Fruit fly (Drosophila melanogaster) whole organism, embryonic: ENCODE measurements around the gene CG42781.
A peak's percentile ranks its signal among the peaks of the same experiment; 100 is the strongest.

Experiments
- B-H1 ChIP-seq: fragments of 200-800 bp; sonication (Bioruptor generic); IDR thresholded peaks from 3 replicates; pipeline ENCODE4 v1.3.6; 2022; ENCODE audit warnings: missing biosample characterization, missing genetic modification characterization
- BtbVII ChIP-seq: fragments of 200-800 bp; sonication (Bioruptor generic); optimal IDR thresholded peaks from 3 replicates; lab custom pipeline; 2017; ENCODE audit warnings: missing biosample characterization, mild to moderate bottlenecking, missing genetic modification characterization
- CG10366 ChIP-seq: fragments of 200-800 bp; sonication (Bioruptor generic); IDR thresholded peaks from 2 replicates; pipeline ENCODE4 v1.3.6; 2022; ENCODE audit warnings: missing biosample characterization, missing genetic modification characterization
- CG10462 ChIP-seq: fragments of 200-800 bp; sonication (Bioruptor generic); optimal IDR thresholded peaks from 2 replicates; lab custom pipeline; 2016; ENCODE audit warnings: missing biosample characterization, missing genetic modification characterization
- CG10979 ChIP-seq: fragments of 200-800 bp; sonication (Bioruptor generic); optimal IDR thresholded peaks from 2 replicates; lab custom pipeline; 2018; ENCODE audit warnings: missing biosample characterization, mild to moderate bottlenecking, missing genetic modification characterization, moderate library complexity
- CG12104 ChIP-seq: fragments of 200-800 bp; sonication (Bioruptor generic); optimal IDR thresholded peaks from 3 replicates; lab custom pipeline; 2016; ENCODE audit warnings: missing biosample characterization, missing genetic modification characterization
- CG12299 ChIP-seq: fragments of 200-800 bp; sonication (Bioruptor generic); optimal IDR thresholded peaks from 2 replicates; lab custom pipeline; 2018; ENCODE audit warnings: missing biosample characterization, mild to moderate bottlenecking, missing genetic modification characterization
- CG12942 ChIP-seq: fragments of 200-800 bp; sonication (Bioruptor generic); optimal IDR thresholded peaks from 3 replicates; lab custom pipeline; 2016; ENCODE audit warnings: missing biosample characterization, missing genetic modification characterization
- CG14014 ChIP-seq: fragments of 200-800 bp; sonication (Bioruptor generic); IDR thresholded peaks from 2 replicates; pipeline ENCODE4 v1.3.6; 2022; ENCODE audit warnings: missing biosample characterization, missing genetic modification characterization
- CG14710 ChIP-seq: fragments of 200-800 bp; sonication (Bioruptor generic); optimal IDR thresholded peaks from 3 replicates; lab custom pipeline; 2019; ENCODE audit warnings: missing biosample characterization, mild to moderate bottlenecking, missing genetic modification characterization, moderate library complexity
- CG14860 ChIP-seq: fragments of 200-800 bp; sonication (Bioruptor generic); IDR thresholded peaks from 3 replicates; pipeline ENCODE4 v1.3.6; 2022; ENCODE audit warnings: missing biosample characterization, missing genetic modification characterization; ENCODE audit not compliant: partially characterized antibody
- CG15011 ChIP-seq: fragments of 200-800 bp; sonication (Bioruptor generic); optimal IDR thresholded peaks from 3 replicates; lab custom pipeline; 2018; ENCODE audit warnings: missing biosample characterization, mild to moderate bottlenecking, missing genetic modification characterization
- CG15601 ChIP-seq: fragments of 200-800 bp; sonication (Bioruptor generic); optimal IDR thresholded peaks from 3 replicates; lab custom pipeline; 2019; ENCODE audit warnings: missing biosample characterization, mild to moderate bottlenecking, missing genetic modification characterization, moderate library complexity
- CG17829 ChIP-seq: fragments of 200-800 bp; optimal IDR thresholded peaks from 2 replicates; lab custom pipeline; 2019; ENCODE audit warnings: missing biosample characterization, mild to moderate bottlenecking, missing genetic modification characterization, moderate library complexity
- CG2199 ChIP-seq: fragments of 200-800 bp; sonication (Bioruptor generic); IDR thresholded peaks from 3 replicates; pipeline ENCODE4 v1.3.6; 2022; ENCODE audit warnings: missing biosample characterization, missing genetic modification characterization
- CG2712 ChIP-seq: fragments of 200-800 bp; optimal IDR thresholded peaks from 3 replicates; lab custom pipeline; 2019; ENCODE audit warnings: missing biosample characterization, mild to moderate bottlenecking, missing genetic modification characterization, moderate library complexity
- CG4282 ChIP-seq: fragments of 200-800 bp; sonication (Bioruptor generic); optimal IDR thresholded peaks from 2 replicates; lab custom pipeline; 2016; ENCODE audit warnings: missing biosample characterization, missing genetic modification characterization
- CG43689 ChIP-seq: fragments of 200-800 bp; sonication (Bioruptor generic); IDR thresholded peaks from 2 replicates; pipeline ENCODE4 v1.3.6; 2022; ENCODE audit warnings: missing biosample characterization, missing genetic modification characterization
- CG7357 ChIP-seq: fragments of 200-800 bp; sonication (Bioruptor generic); IDR thresholded peaks from 3 replicates; pipeline ENCODE4 v1.3.6; 2022; ENCODE audit warnings: missing biosample characterization, missing genetic modification characterization
- CG7372 ChIP-seq: fragments of 200-800 bp; sonication (Bioruptor generic); IDR thresholded peaks from 2 replicates; pipeline ENCODE4 v1.3.6; 2022; ENCODE audit warnings: missing biosample characterization, missing genetic modification characterization
- CG7745 ChIP-seq: fragments of 200-800 bp; sonication (Bioruptor generic); optimal IDR thresholded peaks from 2 replicates; lab custom pipeline; 2018; ENCODE audit warnings: missing biosample characterization, mild to moderate bottlenecking, missing genetic modification characterization, moderate library complexity
- CG7786 ChIP-seq: fragments of 200-800 bp; sonication (Bioruptor generic); optimal IDR thresholded peaks from 2 replicates; lab custom pipeline; 2016; ENCODE audit warnings: missing biosample characterization, missing genetic modification characterization
- CG7928 ChIP-seq: fragments of 200-800 bp; sonication (Bioruptor generic); optimal IDR thresholded peaks from 2 replicates; lab custom pipeline; 2017; ENCODE audit warnings: missing biosample characterization, mild to moderate bottlenecking, missing genetic modification characterization
- CG8388 ChIP-seq: fragments of 200-800 bp; sonication (Bioruptor generic); optimal IDR thresholded peaks from 2 replicates; lab custom pipeline; 2019; ENCODE audit warnings: missing biosample characterization, mild to moderate bottlenecking, missing genetic modification characterization, moderate library complexity
- CG9876 ChIP-seq: fragments of 200-800 bp; sonication (Bioruptor generic); optimal IDR thresholded peaks from 2 replicates; lab custom pipeline; 2016; ENCODE audit warnings: missing biosample characterization, missing genetic modification characterization
- E2f2 ChIP-seq: fragments of 200-800 bp; sonication (Bioruptor generic); IDR thresholded peaks from 2 replicates; pipeline ENCODE4 v1.3.6; 2022; ENCODE audit warnings: missing biosample characterization, missing genetic modification characterization
- GATAe ChIP-seq: fragments of 200-800 bp; sonication (Bioruptor generic); conservative IDR thresholded peaks from 2 replicates; pipeline ENCODE4 v1.3.6; 2022; ENCODE audit warnings: missing biosample characterization, missing genetic modification characterization
- Gsc ChIP-seq: fragments of 200-800 bp; sonication (Bioruptor generic); IDR thresholded peaks from 2 replicates; pipeline ENCODE4 v1.3.6; 2022; ENCODE audit warnings: missing biosample characterization, missing genetic modification characterization
- NC2β ChIP-seq: fragments of 200-800 bp; sonication (Bioruptor generic); optimal IDR thresholded peaks from 2 replicates; lab custom pipeline; 2016; ENCODE audit warnings: missing biosample characterization, missing genetic modification characterization
- NFAT ChIP-seq: fragments of 200-800 bp; sonication (Bioruptor generic); IDR thresholded peaks from 2 replicates; pipeline ENCODE4 v1.3.6; 2022; ENCODE audit warnings: missing biosample characterization, missing genetic modification characterization
- bab2 ChIP-seq: fragments of 200-800 bp; sonication (Bioruptor generic); optimal IDR thresholded peaks from 2 replicates; lab custom pipeline; 2016; ENCODE audit warnings: missing biosample characterization, missing genetic modification characterization
- cg ChIP-seq: fragments of 200-800 bp; sonication (Bioruptor generic); optimal IDR thresholded peaks from 3 replicates; lab custom pipeline; 2019; ENCODE audit warnings: missing biosample characterization, mild to moderate bottlenecking, missing genetic modification characterization, moderate library complexity
- disco-r ChIP-seq: fragments of 200-800 bp; sonication (Bioruptor generic); optimal IDR thresholded peaks from 2 replicates; lab custom pipeline; 2016; ENCODE audit warnings: missing biosample characterization, missing genetic modification characterization
- dm ChIP-seq: fragments of 200-800 bp; sonication (Bioruptor generic); optimal IDR thresholded peaks from 3 replicates; lab custom pipeline; 2016; ENCODE audit warnings: missing biosample characterization, missing genetic modification characterization
- dysf ChIP-seq: fragments of 200-800 bp; sonication (Bioruptor generic); IDR thresholded peaks from 3 replicates; pipeline ENCODE4 v1.3.6; 2022; ENCODE audit warnings: missing biosample characterization, missing genetic modification characterization
- en ChIP-seq: fragments of 200-800 bp; sonication (Bioruptor generic); optimal IDR thresholded peaks from 2 replicates; lab custom pipeline; 2016; ENCODE audit warnings: missing biosample characterization, missing genetic modification characterization
- gfzf ChIP-seq: fragments of 200-800 bp; sonication (Bioruptor generic); optimal IDR thresholded peaks from 2 replicates; lab custom pipeline; 2016; ENCODE audit warnings: missing biosample characterization, mild to moderate bottlenecking, missing genetic modification characterization, moderate library complexity
- insv ChIP-seq, 2 experiments: fragments of 200-800 bp; sonication (Bioruptor generic); optimal IDR thresholded peaks; 3 replicates each; lab custom pipeline; 2016 to 2018; ENCODE audit warnings: missing biosample characterization in 2 of 2, missing genetic modification characterization in 2 of 2
- inv ChIP-seq: fragments of 200-800 bp; sonication (Bioruptor generic); IDR thresholded peaks from 2 replicates; pipeline ENCODE4 v1.3.6; 2022; ENCODE audit warnings: missing biosample characterization, missing genetic modification characterization; ENCODE audit not compliant: partially characterized antibody
- ken ChIP-seq: fragments of 200-800 bp; sonication (Bioruptor generic); IDR thresholded peaks from 3 replicates; pipeline ENCODE4 v1.3.6; 2022; ENCODE audit warnings: missing biosample characterization, missing genetic modification characterization
- lab ChIP-seq: fragments of 200-800 bp; sonication (Bioruptor generic); optimal IDR thresholded peaks from 3 replicates; lab custom pipeline; 2017; ENCODE audit warnings: missing biosample characterization, missing genetic modification characterization, mild to moderate bottlenecking, moderate library complexity, missing genetic modification reagents
- nau ChIP-seq: fragments of 200-800 bp; sonication (Bioruptor generic); optimal IDR thresholded peaks from 3 replicates; lab custom pipeline; 2017; ENCODE audit warnings: missing biosample characterization, mild to moderate bottlenecking, missing genetic modification characterization, missing genetic modification reagents
- nerfin-2 ChIP-seq: fragments of 200-800 bp; sonication (Bioruptor generic); IDR thresholded peaks from 2 replicates; pipeline ENCODE4 v1.3.6; 2022; ENCODE audit warnings: missing biosample characterization, missing genetic modification characterization; ENCODE audit not compliant: partially characterized antibody
- nmo ChIP-seq: fragments of 200-800 bp; sonication (Bioruptor generic); optimal IDR thresholded peaks from 2 replicates; lab custom pipeline; 2018; ENCODE audit warnings: missing biosample characterization, mild to moderate bottlenecking, missing genetic modification characterization, moderate library complexity
- pnt ChIP-seq: fragments of 200-800 bp; sonication (Bioruptor generic); optimal IDR thresholded peaks from 3 replicates; lab custom pipeline; 2016; ENCODE audit warnings: missing biosample characterization, missing genetic modification characterization
- sna ChIP-seq: fragments of 200-800 bp; sonication (Bioruptor generic); IDR thresholded peaks from 2 replicates; pipeline ENCODE4 v1.3.6; 2022; ENCODE audit warnings: missing biosample characterization, missing genetic modification characterization; ENCODE audit not compliant: partially characterized antibody
- tna ChIP-seq: fragments of 200-800 bp; sonication (Bioruptor generic); IDR thresholded peaks from 2 replicates; pipeline ENCODE4 v1.3.6; 2022; ENCODE audit warnings: missing biosample characterization, missing genetic modification characterization; ENCODE audit not compliant: partially characterized antibody
- vfl ChIP-seq: fragments of 200-800 bp; sonication (Bioruptor generic); optimal IDR thresholded peaks from 2 replicates; lab custom pipeline; 2016; ENCODE audit warnings: missing biosample characterization, missing genetic modification characterization
- vvl ChIP-seq: fragments of 200-800 bp; sonication (Bioruptor generic); IDR thresholded peaks from 2 replicates; pipeline ENCODE4 v1.3.6; 2022; ENCODE audit warnings: missing biosample characterization, missing genetic modification characterization

The CG42781 gene

DNA sequence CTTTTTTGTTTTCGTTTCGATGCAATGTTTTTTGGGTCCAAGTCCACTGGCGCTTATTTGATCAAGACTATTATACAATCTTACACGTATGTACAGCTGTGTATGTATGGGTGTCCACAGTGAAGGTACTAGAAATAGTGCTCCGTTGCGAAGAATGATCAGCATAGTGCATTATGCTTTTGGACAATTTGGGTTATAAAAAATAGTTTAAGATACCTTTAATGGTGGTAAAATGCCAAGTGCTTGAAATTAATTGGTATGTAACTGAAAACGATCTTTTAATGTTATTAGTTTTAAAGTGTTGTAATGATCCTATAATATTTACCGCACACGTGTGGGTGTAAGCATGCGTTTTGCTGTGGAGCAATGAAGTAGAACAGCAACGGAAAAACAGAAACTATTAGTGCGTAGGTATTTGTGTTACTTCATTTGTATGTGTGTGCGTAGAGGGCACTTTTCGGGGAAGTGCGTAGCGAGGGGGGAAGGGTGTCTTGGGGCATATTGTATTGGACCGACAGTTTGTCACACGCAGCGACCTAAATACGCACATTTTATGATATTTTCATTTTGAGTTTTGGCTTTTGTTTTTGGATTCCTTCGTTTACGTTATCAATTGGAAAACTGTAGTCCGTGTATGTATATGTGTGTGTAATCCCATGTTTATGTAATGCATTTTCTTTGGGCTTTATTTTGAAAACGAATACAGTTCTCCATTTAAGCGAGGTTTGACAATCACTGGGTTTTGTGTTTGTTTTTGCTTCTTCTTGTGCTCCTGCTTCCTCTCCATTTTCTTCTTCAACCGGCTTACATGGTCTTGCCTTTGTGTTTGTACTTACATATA, 46.4 kb downstream of the CG42781 start (continued):
- TF ChIP-seq CG12104 (GFP tag; lab: Kevin White, UChicago) (peak; percentile 76), CG8388 (GFP tag; lab: Kevin White, UChicago) (peak; percentile 95), tna (GFP tag; lab: Robert Waterston, UW) (no peak), bab2 (peak; percentile 83), dm (GFP tag; lab: Kevin White, UChicago) (peak; percentile 87), GATAe (GFP tag; lab: Robert Waterston, UW) (no peak; the same call in 1 of the 2 replicates), CG2712 (tag; lab: Kevin White, UChicago) (peak; percentile 97), CG17829 (tag; lab: Kevin White, UChicago) (peak; percentile 95), CG7928 (GFP tag; lab: Kevin White, UChicago) (peak; percentile 30), CG4282 (GFP tag; lab: Kevin White, UChicago) (peak; percentile 64), insv (GFP tag; optimal IDR thresholded peaks at IDR 0.05; lab: Kevin White, UChicago) (no peak), CG10979 (tag; lab: Kevin White, UChicago) (peak; percentile 96), CG7372 (GFP tag; lab: Robert Waterston, UW) (peak; percentile 80), CG15011 (GFP tag; lab: Kevin White, UChicago) (peak; percentile 83), vvl (GFP tag; lab: Robert Waterston, UW) (peak; percentile 92), disco-r (GFP tag; lab: Kevin White, UChicago) (peak; percentile 71), vfl (GFP tag; lab: Kevin White, UChicago) (peak; percentile 53), CG10366 (peak; percentile 80), gfzf (GFP tag; lab: Kevin White, UChicago) (no peak), nau (GFP tag; lab: Kevin White, UChicago) (peak; percentile 86), BtbVII (peak; percentile 85), CG12942 (GFP tag; lab: Kevin White, UChicago) (peak; percentile 88), NC2β (GFP tag; lab: Kevin White, UChicago) (peak; percentile 94), CG43689 (GFP tag; lab: Robert Waterston, UW) (peak; percentile 79), inv (no peak), CG14710 (tag; lab: Kevin White, UChicago) (peak; percentile 94), lab (GFP tag; lab: Kevin White, UChicago) (peak; percentile 87), CG7357 (GFP tag; lab: Robert Waterston, UW) (peak; percentile 79), B-H1 (GFP tag; lab: Robert Waterston, UW) (peak; percentile 72; the same call in 2 of the 3 replicates), nerfin-2 (no peak), CG14014 (GFP tag; lab: Robert Waterston, UW) (peak; percentile 77), CG7745 (tag; lab: Kevin White, UChicago) (peak; percentile 69), CG14860 (GFP tag; lab: Robert Waterston, UW) (no peak), CG2199 (GFP tag; lab: Robert Waterston, UW) (peak; percentile 38; the same call in 1 of the 3 replicates), en (GFP tag; lab: Kevin White, UChicago) (peak; percentile 89), CG15601 (tag; lab: Kevin White, UChicago) (peak; percentile 91), CG9876 (GFP tag; lab: Kevin White, UChicago) (peak; percentile 82), cg (GFP tag; lab: Kevin White, UChicago) (peak; percentile 88), CG12299 (tag; lab: Kevin White, UChicago) (peak; percentile 84), ken (GFP tag; lab: Robert Waterston, UW) (peak; percentile 87), E2f2 (GFP tag; lab: Robert Waterston, UW) (peak; percentile 65), NFAT (peak; percentile 38; the same call in 1 of the 2 replicates), dysf (GFP tag; lab: Robert Waterston, UW) (peak; percentile 91), CG7786 (GFP tag; lab: Kevin White, UChicago) (peak; percentile 87), pnt (GFP tag; lab: Kevin White, UChicago) (peak; percentile 90), Gsc (GFP tag; lab: Robert Waterston, UW) (peak; percentile 68), nmo (peak; percentile 94), sna (no peak), CG10462 (peak; percentile 87)
